Fruit fly (Drosophila melanogaster) whole organism, prepupa: ENCODE results near the gene Diedel.

ENCODE experiments used
- Blimp-1 ChIP-seq: fragments of 200-800 bp; sonication (Bioruptor generic); optimal IDR thresholded peaks from 3 replicates; lab custom pipeline; 2017; ENCODE audit warnings: missing biosample characterization, missing genetic modification characterization, mild to moderate bottlenecking, moderate library complexity, missing genetic modification reagents
- CG10631 ChIP-seq: fragments of 200-800 bp; sonication (Bioruptor generic); optimal IDR thresholded peaks from 2 replicates; lab custom pipeline; 2016; ENCODE audit warnings: missing biosample characterization, missing genetic modification characterization
- CG10669 ChIP-seq: fragments of 200-800 bp; sonication (Bioruptor generic); optimal IDR thresholded peaks from 3 replicates; lab custom pipeline; 2018; ENCODE audit warnings: missing biosample characterization, mild to moderate bottlenecking, missing genetic modification characterization, moderate library complexity
- CG11294 ChIP-seq: fragments of 200-800 bp; sonication (Bioruptor generic); IDR thresholded peaks from 2 replicates; pipeline ENCODE4 v1.3.6; 2022; ENCODE audit warnings: missing biosample characterization, missing genetic modification characterization
- CG11762 ChIP-seq: fragments of 200-800 bp; sonication (Bioruptor generic); optimal IDR thresholded peaks from 3 replicates; lab custom pipeline; 2016; ENCODE audit warnings: missing biosample characterization, missing genetic modification characterization; ENCODE audit not compliant: insufficient read depth
- CG11902 ChIP-seq: fragments of 200-800 bp; sonication (Bioruptor generic); optimal IDR thresholded peaks from 3 replicates; lab custom pipeline; 2016; ENCODE audit warnings: missing biosample characterization, missing genetic modification characterization
- CG15336 ChIP-seq: fragments of 200-800 bp; sonication (Bioruptor generic); IDR thresholded peaks from 2 replicates; pipeline ENCODE4 v1.3.6; 2022; ENCODE audit warnings: missing biosample characterization, missing genetic modification characterization
- CG1621 ChIP-seq: fragments of 200-800 bp; sonication (Bioruptor generic); optimal IDR thresholded peaks from 3 replicates; lab custom pipeline; 2018; ENCODE audit warnings: missing biosample characterization, mild to moderate bottlenecking, missing genetic modification characterization
- CG16779 ChIP-seq: fragments of 200-800 bp; sonication (Bioruptor generic); optimal IDR thresholded peaks from 3 replicates; lab custom pipeline; 2017; ENCODE audit warnings: missing biosample characterization, mild to moderate bottlenecking, missing genetic modification characterization
- CG3032 ChIP-seq: fragments of 200-800 bp; optimal IDR thresholded peaks from 2 replicates; lab custom pipeline; 2019; ENCODE audit warnings: missing biosample characterization, mild to moderate bottlenecking, missing genetic modification characterization, moderate library complexity
- CG31627 ChIP-seq: fragments of 200-800 bp; sonication (Bioruptor generic); optimal IDR thresholded peaks from 3 replicates; lab custom pipeline; 2016; ENCODE audit warnings: missing biosample characterization, missing genetic modification characterization
- CG32006 ChIP-seq: fragments of 200-800 bp; sonication (Bioruptor generic); optimal IDR thresholded peaks from 3 replicates; lab custom pipeline; 2017; ENCODE audit warnings: missing biosample characterization, mild to moderate bottlenecking, missing genetic modification characterization
- CG34406 ChIP-seq: fragments of 200-800 bp; sonication (Bioruptor generic); optimal IDR thresholded peaks from 3 replicates; lab custom pipeline; 2016; ENCODE audit warnings: missing biosample characterization, missing genetic modification characterization
- CG3919 ChIP-seq: fragments of 200-800 bp; sonication (Bioruptor generic); optimal IDR thresholded peaks from 3 replicates; lab custom pipeline; 2016; ENCODE audit warnings: missing biosample characterization, missing genetic modification characterization
- CG4318 ChIP-seq: fragments of 200-800 bp; sonication (Bioruptor generic); optimal IDR thresholded peaks from 3 replicates; lab custom pipeline; 2017; ENCODE audit warnings: missing biosample characterization, mild to moderate bottlenecking, missing genetic modification characterization
- CG6276 ChIP-seq: fragments of 200-800 bp; sonication (Bioruptor generic); optimal IDR thresholded peaks from 2 replicates; lab custom pipeline; 2017; ENCODE audit warnings: missing biosample characterization, mild to moderate bottlenecking, missing genetic modification characterization
- CG6792 ChIP-seq: fragments of 200-800 bp; sonication (Bioruptor generic); optimal IDR thresholded peaks from 3 replicates; lab custom pipeline; 2016; ENCODE audit warnings: missing biosample characterization, missing genetic modification characterization
- CG6854 ChIP-seq: fragments of 200-800 bp; sonication (Bioruptor generic); optimal IDR thresholded peaks from 2 replicates; lab custom pipeline; 2017; ENCODE audit warnings: missing biosample characterization, mild to moderate bottlenecking, missing genetic modification characterization
- CG7368 ChIP-seq: fragments of 200-800 bp; sonication (Bioruptor generic); optimal IDR thresholded peaks from 3 replicates; lab custom pipeline; 2016; ENCODE audit warnings: missing biosample characterization, missing genetic modification characterization
- CG8119 ChIP-seq: fragments of 200-800 bp; sonication (Bioruptor generic); IDR thresholded peaks from 3 replicates; pipeline ENCODE4 v1.3.6; 2022; ENCODE audit warnings: missing biosample characterization, missing genetic modification characterization
- CG8319 ChIP-seq: fragments of 200-800 bp; sonication (Bioruptor generic); optimal IDR thresholded peaks from 3 replicates; lab custom pipeline; 2016; ENCODE audit warnings: missing biosample characterization, missing genetic modification characterization
- CG8632 ChIP-seq: fragments of 200-800 bp; sonication (Bioruptor generic); optimal IDR thresholded peaks from 3 replicates; lab custom pipeline; 2016; ENCODE audit warnings: missing biosample characterization, missing genetic modification characterization
- CG9139 ChIP-seq: fragments of 200-800 bp; sonication (Bioruptor generic); optimal IDR thresholded peaks from 3 replicates; lab custom pipeline; 2017; ENCODE audit warnings: missing biosample characterization, mild to moderate bottlenecking, missing genetic modification characterization
- Eip75B ChIP-seq: fragments of 200-800 bp; sonication (Bioruptor generic); optimal IDR thresholded peaks from 3 replicates; lab custom pipeline; 2016; ENCODE audit warnings: missing biosample characterization, missing genetic modification characterization
- Eip78C ChIP-seq: fragments of 200-800 bp; sonication (Bioruptor generic); peaks from one replicate; lab custom pipeline; 2016; ENCODE audit warnings: missing biosample characterization, missing genetic modification characterization
- Eip93F ChIP-seq: fragments of 200-800 bp; sonication (Bioruptor generic); optimal IDR thresholded peaks from 2 replicates; lab custom pipeline; 2016; ENCODE audit warnings: missing biosample characterization, mild to moderate bottlenecking, missing genetic modification characterization
- Ets21C ChIP-seq: fragments of 200-800 bp; sonication (Bioruptor generic); optimal IDR thresholded peaks from 3 replicates; lab custom pipeline; 2016; ENCODE audit warnings: missing biosample characterization, missing genetic modification characterization
- Ets96B ChIP-seq: fragments of 200-800 bp; optimal IDR thresholded peaks from 2 replicates; lab custom pipeline; 2019; ENCODE audit warnings: missing biosample characterization, mild to moderate bottlenecking, missing genetic modification characterization, moderate library complexity
- Gug ChIP-seq: fragments of 200-800 bp; sonication (Bioruptor generic); IDR thresholded peaks from 2 replicates; pipeline ENCODE4 v1.3.6; 2022; ENCODE audit warnings: missing biosample characterization, missing genetic modification characterization
- Hr4 ChIP-seq: fragments of 200-800 bp; sonication (Bioruptor generic); optimal IDR thresholded peaks from 3 replicates; lab custom pipeline; 2016; ENCODE audit warnings: missing biosample characterization, missing genetic modification characterization
- Lpt ChIP-seq: fragments of 200-800 bp; sonication (Bioruptor generic); optimal IDR thresholded peaks from 3 replicates; lab custom pipeline; 2016; ENCODE audit warnings: missing biosample characterization, missing genetic modification characterization
- Met ChIP-seq: fragments of 200-800 bp; sonication (Bioruptor generic); optimal IDR thresholded peaks from 3 replicates; lab custom pipeline; 2016; ENCODE audit warnings: missing biosample characterization, missing genetic modification characterization
- Smox ChIP-seq: fragments of 200-800 bp; sonication (Bioruptor generic); optimal IDR thresholded peaks from 3 replicates; lab custom pipeline; 2016; ENCODE audit warnings: missing biosample characterization, missing genetic modification characterization
- Sox102F ChIP-seq: fragments of 200-800 bp; sonication (Bioruptor generic); optimal IDR thresholded peaks from 2 replicates; lab custom pipeline; 2016; ENCODE audit warnings: missing biosample characterization, mild to moderate bottlenecking, missing genetic modification characterization
- Sox14 ChIP-seq: fragments of 200-800 bp; sonication (Bioruptor generic); optimal IDR thresholded peaks from 3 replicates; lab custom pipeline; 2016; ENCODE audit warnings: missing biosample characterization, missing genetic modification characterization
- Sox15 ChIP-seq: fragments of 200-800 bp; sonication (Bioruptor generic); optimal IDR thresholded peaks from 3 replicates; lab custom pipeline; 2016; ENCODE audit warnings: missing biosample characterization, missing genetic modification characterization
- achi ChIP-seq: fragments of 200-800 bp; sonication (Bioruptor generic); optimal IDR thresholded peaks from 3 replicates; lab custom pipeline; 2016; ENCODE audit warnings: missing biosample characterization, missing genetic modification characterization
- acj6 ChIP-seq: fragments of 200-800 bp; sonication (Bioruptor generic); optimal IDR thresholded peaks from 3 replicates; lab custom pipeline; 2016; ENCODE audit warnings: missing biosample characterization, missing genetic modification characterization
- cyc ChIP-seq: fragments of 200-800 bp; sonication (Bioruptor generic); optimal IDR thresholded peaks from 3 replicates; lab custom pipeline; 2016; ENCODE audit warnings: missing biosample characterization, missing genetic modification characterization
- dac ChIP-seq: fragments of 200-800 bp; sonication (Bioruptor generic); optimal IDR thresholded peaks from 2 replicates; lab custom pipeline; 2017; ENCODE audit warnings: missing biosample characterization, mild to moderate bottlenecking, missing genetic modification characterization
- eg ChIP-seq: fragments of 200-800 bp; sonication (Bioruptor generic); IDR thresholded peaks from 3 replicates; pipeline ENCODE4 v1.3.6; 2022; ENCODE audit warnings: missing biosample characterization, missing genetic modification characterization
- esn ChIP-seq: fragments of 200-800 bp; sonication (Bioruptor generic); optimal IDR thresholded peaks from 2 replicates; lab custom pipeline; 2016; ENCODE audit warnings: missing biosample characterization, mild to moderate bottlenecking, missing genetic modification characterization, moderate library complexity
- fd85E ChIP-seq: fragments of 200-800 bp; sonication (Bioruptor generic); optimal IDR thresholded peaks from 3 replicates; lab custom pipeline; 2016; ENCODE audit warnings: missing biosample characterization, missing genetic modification characterization
- fkh ChIP-seq: fragments of 200-800 bp; sonication (Bioruptor generic); optimal IDR thresholded peaks from 3 replicates; lab custom pipeline; 2017; ENCODE audit warnings: missing biosample characterization, mild to moderate bottlenecking, missing genetic modification characterization, moderate library complexity
- lz ChIP-seq: fragments of 200-800 bp; sonication (Bioruptor generic); optimal IDR thresholded peaks from 3 replicates; lab custom pipeline; 2016; ENCODE audit warnings: missing biosample characterization, missing genetic modification characterization
- net ChIP-seq: fragments of 200-800 bp; sonication (Bioruptor generic); optimal IDR thresholded peaks from 3 replicates; lab custom pipeline; 2016; ENCODE audit warnings: missing biosample characterization, missing genetic modification characterization
- pdm3 ChIP-seq: fragments of 200-800 bp; sonication (Bioruptor generic); optimal IDR thresholded peaks from 3 replicates; lab custom pipeline; 2016; ENCODE audit warnings: missing biosample characterization, missing genetic modification characterization
- salr ChIP-seq, 2 experiments: fragments of 200-800 bp; sonication (Bioruptor generic); optimal IDR thresholded peaks; 3 replicates each; lab custom pipeline; 2016 to 2018; ENCODE audit warnings: missing biosample characterization in 2 of 2, missing genetic modification characterization in 2 of 2, mild to moderate bottlenecking in 1 of 2
- spab ChIP-seq: fragments of 200-800 bp; sonication (Bioruptor generic); optimal IDR thresholded peaks from 2 replicates; lab custom pipeline; 2017; ENCODE audit warnings: missing biosample characterization, mild to moderate bottlenecking, missing genetic modification characterization, missing genetic modification reagents
- ss ChIP-seq, 2 experiments: fragments of 200-800 bp; sonication (Bioruptor generic); optimal IDR thresholded peaks; 2 replicates in 1 of 2; 3 replicates in 1 of 2; lab custom pipeline; 2017 to 2018; ENCODE audit warnings: mild to moderate bottlenecking in 2 of 2, missing biosample characterization in 2 of 2, missing genetic modification characterization in 2 of 2, moderate library complexity in 1 of 2
- topi ChIP-seq: fragments of 200-800 bp; sonication (Bioruptor generic); optimal IDR thresholded peaks from 3 replicates; lab custom pipeline; 2016; ENCODE audit warnings: missing biosample characterization, missing genetic modification characterization
- vri ChIP-seq: fragments of 200-800 bp; sonication (Bioruptor generic); optimal IDR thresholded peaks from 3 replicates; lab custom pipeline; 2016; ENCODE audit warnings: missing biosample characterization, mild to moderate bottlenecking, missing genetic modification characterization

Gene Diedel

DNA sequence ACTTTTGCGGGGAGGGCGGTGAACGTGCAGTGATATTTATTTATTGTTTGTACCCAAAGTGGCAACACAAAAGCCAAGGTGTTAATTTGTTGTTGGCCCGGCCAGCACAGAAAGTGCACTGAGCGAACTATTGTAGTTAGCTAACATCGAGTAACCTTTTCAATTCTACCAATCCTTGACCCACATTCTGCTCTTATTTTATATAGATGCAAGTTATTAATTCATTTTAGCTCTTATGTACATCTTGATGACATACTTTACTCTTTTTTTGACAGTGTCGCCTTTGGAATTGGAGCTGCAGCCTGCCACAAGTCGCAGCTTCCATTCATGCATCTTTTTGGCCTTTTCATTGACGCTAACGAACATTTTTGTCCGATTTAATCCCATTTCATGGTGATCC is 44.8 kb downstream of the Diedel start:
- TF ChIP-seq CG3032 (tag; lab: Kevin White, UChicago) (no peak), CG6792 (GFP tag; lab: Kevin White, UChicago) (peak; percentile 53), CG32006 (GFP tag; lab: Kevin White, UChicago) (peak; percentile 41), pdm3 (GFP tag; lab: Kevin White, UChicago) (peak; percentile 65), CG7368 (GFP tag; lab: Kevin White, UChicago) (peak; percentile 52), CG16779 (tag; lab: Kevin White, UChicago) (no peak), CG11902 (peak; percentile 44), Sox15 (GFP tag; lab: Kevin White, UChicago) (no peak), Blimp-1 (GFP tag; lab: Kevin White, UChicago) (peak; percentile 22), esn (peak; percentile 77), Eip78C (GFP tag; lab: Kevin White, UChicago) (peak; percentile 88), CG31627 (GFP tag; lab: Kevin White, UChicago) (peak; percentile 63), cyc (peak; percentile 73), CG6854 (GFP tag; lab: Kevin White, UChicago) (peak; percentile 23), ss (GFP tag; optimal IDR thresholded peaks at IDR 0.05; lab: Kevin White, UChicago) (no peak), fd85E (GFP tag; lab: Kevin White, UChicago) (no peak), Lpt (GFP tag; lab: Kevin White, UChicago) (no peak), Ets21C (GFP tag; lab: Kevin White, UChicago) (peak; percentile 50), CG6276 (GFP tag; lab: Kevin White, UChicago) (peak; percentile 0), Hr4 (peak; percentile 17), acj6 (GFP tag; lab: Kevin White, UChicago) (peak; percentile 51), CG3919 (GFP tag; lab: Kevin White, UChicago) (peak; percentile 72), CG11762 (GFP tag; lab: Kevin White, UChicago) (peak; percentile 17), Gug (no peak), eg (GFP tag; lab: Robert Waterston, UW) (0 out of 3 replicates have a peak, but pooled peaks have one; percentile 33), CG9139 (GFP tag; lab: Kevin White, UChicago) (no peak), topi (peak; percentile 74), fkh (GFP tag; lab: Kevin White, UChicago) (no peak), CG10631 (GFP tag; lab: Kevin White, UChicago) (peak; percentile 49), achi (GFP tag; lab: Kevin White, UChicago) (peak; percentile 52), Sox14 (GFP tag; lab: Kevin White, UChicago) (peak; percentile 64), CG8632 (peak; percentile 12), Met (GFP tag; lab: Kevin White, UChicago) (peak; percentile 75), net (peak; percentile 19), CG11294 (GFP tag; lab: Robert Waterston, UW) (no peak), CG34406 (peak; percentile 50), lz (GFP tag; lab: Kevin White, UChicago) (peak; percentile 61), Eip75B (GFP tag; lab: Kevin White, UChicago) (peak; percentile 55), CG8319 (peak; percentile 32), vri (peak; percentile 52), Smox (peak; percentile 74), CG8119 (GFP tag; lab: Robert Waterston, UW) (0 out of 3 replicates have a peak, but pooled peaks have one; percentile 43), CG1621 (tag; lab: Kevin White, UChicago) (no peak), salr (GFP tag; optimal IDR thresholded peaks at IDR 0.05; lab: Kevin White, UChicago) (no peak), Sox102F (GFP tag; lab: Kevin White, UChicago) (peak; percentile 68), CG15336 (GFP tag; lab: Robert Waterston, UW) (peak; percentile 40; the same call in 1 of the 2 replicates), CG10669 (GFP tag; lab: Kevin White, UChicago) (peak; percentile 34), Ets96B (tag; lab: Kevin White, UChicago) (peak; percentile 56), Eip93F (no peak), CG4318 (no peak), spab (GFP tag; lab: Kevin White, UChicago) (peak; percentile 38), dac (GFP tag; lab: Kevin White, UChicago) (no peak)
